Worm (Caenorhabditis elegans) whole organism, L4 larva: Measurements from ENCODE around the gene mth-2.

Experiments used
- R02D3.7 ChIP-seq: fragments of 150-350 bp; sonication (generic microtip); optimal IDR thresholded peaks from 3 replicates; lab custom pipeline; 2014; ENCODE audit warnings: missing biosample characterization, missing genetic modification characterization
- pqm-1 ChIP-seq: sonication (generic microtip); optimal IDR thresholded peaks from 2 replicates; lab custom pipeline; 2017; ENCODE audit warnings: missing biosample characterization, missing genetic modification characterization

- TF ChIP-seq pqm-1 (tag; lab: Kevin White, UChicago) (no peak), R02D3.7 (tag; lab: Kevin White, UChicago) (no peak)
Observed at ce11 chrII:4159570-4159969, 34.5 kb downstream of the mth-2 start.
